Worm (Caenorhabditis elegans): ENCODE results near the gene H35N09.2.
A peak's percentile ranks its signal among the peaks of the same experiment; 100 is the strongest.

The H35N09.2 gene

ce11 chrX:8650535-8650934, 45.7 kb upstream of the H35N09.2 start (continued):
- TF ChIP-seq Y67H2A.10 (GFP tag; conservative IDR thresholded peaks at IDR 0.05) (0 out of 2 replicates have a peak, but pooled peaks have one; percentile 9), aptf-3 (GFP tag; IDR thresholded peaks at IDR 0.05) (no peak), pha-4 (tag; optimal IDR thresholded peaks at IDR 0.05) (no peak), unc-130 (GFP tag; optimal IDR thresholded peaks at IDR 0.05) (peak; percentile 20), mcd-1 (GFP tag; IDR thresholded peaks at IDR 0.05) (no peak), lin-35 (GFP tag; optimal IDR thresholded peaks at IDR 0.05) (peak in 1 of 3 experiments; percentile 23), hsf-1 (GFP tag; IDR thresholded peaks at IDR 0.05) (no peak), ztf-25 (GFP tag; IDR thresholded peaks at IDR 0.05) (peak; percentile 79; the same call in 1 of the 2 replicates), snpc-3.4 (tag; optimal IDR thresholded peaks at IDR 0.05) (peak; percentile 57), zim-3 (tag; optimal IDR thresholded peaks at IDR 0.05) (peak; percentile 36), F33H1.4 (GFP tag; IDR thresholded peaks at IDR 0.05) (no peak), T07F8.4 (tag; optimal IDR thresholded peaks at IDR 0.05) (peak; percentile 38), F49E8.2 (tag; optimal IDR thresholded peaks at IDR 0.05; ENCODE audit: insufficient read depth) (no peak), nfya-1 (tag; optimal IDR thresholded peaks at IDR 0.05; ENCODE audit: borderline replicate concordance, insufficient read depth) (no peak), rpc-1 (optimal IDR thresholded peaks at IDR 0.05) (peak; percentile 93), rpc-1 (tag; optimal IDR thresholded peaks at IDR 0.05) (peak; percentile 95), snpc-4 (GFP tag; optimal IDR thresholded peaks at IDR 0.05) (peak; percentile 77), snpc-4 (tag; optimal IDR thresholded peaks at IDR 0.05) (peak in 2 of 4 experiments; percentile 25 to 76), lsl-1 (GFP tag; optimal IDR thresholded peaks at IDR 0.05) (peak; percentile 23), lin-54 (GFP tag; optimal IDR thresholded peaks at IDR 0.05) (no peak), B0035.1 (tag; optimal IDR thresholded peaks at IDR 0.05) (peak; percentile 69), lin-40 (tag; optimal IDR thresholded peaks at IDR 0.05) (peak; percentile 39), mxl-1 (tag; optimal IDR thresholded peaks at IDR 0.05) (peak; percentile 3), xnd-1 (tag; optimal IDR thresholded peaks at IDR 0.05) (no peak), F57C9.4 (tag; optimal IDR thresholded peaks at IDR 0.05) (no peak), die-1 (tag; optimal IDR thresholded peaks at IDR 0.05) (peak; percentile 77), lir-1 (GFP tag; conservative IDR thresholded peaks at IDR 0.05) (no peak), ets-4 (GFP tag; optimal IDR thresholded peaks at IDR 0.05) (no peak), athp-1 (tag; optimal IDR thresholded peaks at IDR 0.05) (peak; percentile 58), ztf-26 (tag; optimal IDR thresholded peaks at IDR 0.05) (no peak), hmg-1.2 (GFP tag; IDR thresholded peaks at IDR 0.05) (peak; percentile 64), ZK185.1 (tag; optimal IDR thresholded peaks at IDR 0.05; ENCODE audit: poor library complexity, severe bottlenecking) (peak; percentile 39), Y53G8AR.9 (GFP tag; conservative IDR thresholded peaks at IDR 0.05) (no peak), attf-6 (GFP tag; IDR thresholded peaks at IDR 0.05) (peak; percentile 72; the same call in 1 of the 2 replicates), snpc-1.1 (tag; optimal IDR thresholded peaks at IDR 0.05; ENCODE audit: insufficient read depth) (no peak), K11D2.4 (GFP tag; IDR thresholded peaks at IDR 0.05) (no peak), sea-2 (GFP tag; IDR thresholded peaks at IDR 0.05) (no peak), dpl-1 (GFP tag; optimal IDR thresholded peaks at IDR 0.05) (no peak), cebp-2 (GFP tag; IDR thresholded peaks at IDR 0.05) (0 out of 2 replicates have a peak, but pooled peaks have one; percentile 52), Y95B8A.8 (GFP tag; IDR thresholded peaks at IDR 0.05) (no peak), hlh-12 (tag; optimal IDR thresholded peaks at IDR 0.05) (peak; percentile 17), tbp1 (GFP tag; optimal IDR thresholded peaks at IDR 0.05) (peak; percentile 89), madf-3 (GFP tag; IDR thresholded peaks at IDR 0.05) (no peak), bed-1 (GFP tag; IDR thresholded peaks at IDR 0.05) (no peak), attf-5 (GFP tag; optimal IDR thresholded peaks at IDR 0.05) (no peak), gei-17 (GFP tag; optimal IDR thresholded peaks at IDR 0.05) (no peak), nfya-2 (GFP tag; IDR thresholded peaks at IDR 0.05) (no peak), ztf-28 (GFP tag; IDR thresholded peaks at IDR 0.05) (no peak), zfh-2 (GFP tag; conservative IDR thresholded peaks at IDR 0.05) (no peak)

Data from whole organism, young adult.